Worm (Caenorhabditis elegans) whole organism, late embryonic: Measurements from ENCODE around the gene sru-39.

Experiments used
- ahr-1 ChIP-seq: sonication (generic microtip); optimal IDR thresholded peaks from 2 replicates; lab custom pipeline; 2016; ENCODE audit warnings: missing genetic modification characterization, missing compliant biosample characterization
- ceh-9 ChIP-seq: sonication (generic microtip); optimal IDR thresholded peaks from 2 replicates; lab custom pipeline; 2016; ENCODE audit warnings: mild to moderate bottlenecking, missing genetic modification characterization, inconsistent platforms, missing compliant biosample characterization
- rnt-1 ChIP-seq: sonication (generic microtip); optimal IDR thresholded peaks from 2 replicates; lab custom pipeline; 2016; ENCODE audit warnings: missing genetic modification characterization, missing compliant biosample characterization

DNA sequence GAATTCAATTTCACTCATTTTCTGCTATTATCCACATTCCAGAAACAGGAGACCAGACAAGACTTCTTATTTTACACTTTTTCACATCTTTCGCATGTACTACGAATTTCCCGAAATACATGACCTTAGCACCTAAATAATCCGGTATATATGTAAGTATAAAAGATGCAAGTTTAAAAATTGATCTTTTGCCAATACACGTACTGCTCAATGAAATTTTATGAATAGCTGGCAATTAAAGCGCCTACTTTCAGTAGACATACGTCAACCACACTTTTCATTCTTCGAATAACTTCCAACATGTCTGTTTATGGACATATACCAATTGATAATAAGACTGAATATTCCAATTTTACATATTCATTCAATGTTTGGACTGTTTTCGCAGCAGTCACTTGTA is at the start of gene sru-39:
- TF ChIP-seq ceh-9 (tag; lab: Kevin White, UChicago): no peak
- no peak for TF ChIP-seq ahr-1
- TF ChIP-seq rnt-1: no peak
